Fruit fly (Drosophila melanogaster) whole organism, embryonic: ENCODE results near the gene CG9171.

ENCODE experiments used
- Atf-2 ChIP-seq: fragments of 200-800 bp; sonication (Bioruptor generic); optimal IDR thresholded peaks from 2 replicates; lab custom pipeline; 2016; ENCODE audit warnings: missing biosample characterization, missing genetic modification characterization
- Blimp-1 ChIP-seq: fragments of 200-800 bp; sonication (Bioruptor generic); optimal IDR thresholded peaks from 3 replicates; lab custom pipeline; 2018; ENCODE audit warnings: missing biosample characterization, missing genetic modification characterization, mild to moderate bottlenecking, moderate library complexity, missing genetic modification reagents
- CG10209 ChIP-seq: fragments of 200-800 bp; sonication (Bioruptor generic); optimal IDR thresholded peaks from 3 replicates; lab custom pipeline; 2017; ENCODE audit warnings: missing biosample characterization, mild to moderate bottlenecking, missing genetic modification characterization, missing genetic modification reagents
- CG11504 ChIP-seq: fragments of 200-800 bp; sonication (Bioruptor generic); optimal IDR thresholded peaks from 3 replicates; lab custom pipeline; 2019; ENCODE audit warnings: missing biosample characterization, mild to moderate bottlenecking, missing genetic modification characterization, moderate library complexity
- CG11696 ChIP-seq: fragments of 200-800 bp; sonication (Bioruptor generic); IDR thresholded peaks from 2 replicates; pipeline ENCODE4 v1.3.6; 2022; ENCODE audit warnings: missing biosample characterization, missing genetic modification characterization
- CG13775 ChIP-seq: fragments of 200-800 bp; sonication (Bioruptor generic); optimal IDR thresholded peaks from 3 replicates; lab custom pipeline; 2017; ENCODE audit warnings: missing biosample characterization, mild to moderate bottlenecking, missing genetic modification characterization
- CG13894 ChIP-seq: fragments of 200-800 bp; sonication (Bioruptor generic); optimal IDR thresholded peaks from 3 replicates; lab custom pipeline; 2018; ENCODE audit warnings: missing biosample characterization, mild to moderate bottlenecking, missing genetic modification characterization, moderate library complexity
- CG14965 ChIP-seq: fragments of 200-800 bp; sonication (Bioruptor generic); optimal IDR thresholded peaks from 2 replicates; lab custom pipeline; 2016; ENCODE audit warnings: missing biosample characterization, missing genetic modification characterization, borderline replicate concordance
- CG16815 ChIP-seq: fragments of 200-800 bp; sonication (Bioruptor generic); optimal IDR thresholded peaks from 3 replicates; lab custom pipeline; 2017; ENCODE audit warnings: missing biosample characterization, mild to moderate bottlenecking, missing genetic modification characterization
- CG1832 ChIP-seq: fragments of 200-800 bp; sonication (Bioruptor generic); optimal IDR thresholded peaks from 2 replicates; lab custom pipeline; 2017; ENCODE audit warnings: missing biosample characterization, mild to moderate bottlenecking, missing genetic modification characterization, inconsistent platforms
- CG18764 ChIP-seq: fragments of 200-800 bp; sonication (Bioruptor generic); optimal IDR thresholded peaks from 3 replicates; lab custom pipeline; 2016; ENCODE audit warnings: missing biosample characterization, missing genetic modification characterization
- CG2202 ChIP-seq: fragments of 200-800 bp; sonication (Bioruptor generic); optimal IDR thresholded peaks from 2 replicates; lab custom pipeline; 2018; ENCODE audit warnings: missing biosample characterization, mild to moderate bottlenecking, missing genetic modification characterization
- CG2889 ChIP-seq: fragments of 200-800 bp; sonication (Bioruptor generic); IDR thresholded peaks from 3 replicates; pipeline ENCODE4 v1.3.6; 2022; ENCODE audit warnings: missing biosample characterization, missing genetic modification characterization
- CG30431 ChIP-seq: fragments of 200-800 bp; sonication (Bioruptor generic); optimal IDR thresholded peaks from 2 replicates; lab custom pipeline; 2017; ENCODE audit warnings: missing biosample characterization, missing genetic modification characterization
- CG31388 ChIP-seq: fragments of 200-800 bp; sonication (Bioruptor generic); optimal IDR thresholded peaks from 2 replicates; lab custom pipeline; 2016; ENCODE audit warnings: missing biosample characterization, missing genetic modification characterization
- CG33557 ChIP-seq: fragments of 200-800 bp; sonication (Bioruptor generic); optimal IDR thresholded peaks from 2 replicates; lab custom pipeline; 2019; ENCODE audit warnings: missing biosample characterization, mild to moderate bottlenecking, missing genetic modification characterization, moderate library complexity
- CG4360 ChIP-seq: fragments of 200-800 bp; sonication (Bioruptor generic); IDR thresholded peaks from 2 replicates; pipeline ENCODE4 v1.3.6; 2022; ENCODE audit warnings: missing biosample characterization, missing genetic modification characterization
- CG4617 ChIP-seq: fragments of 200-800 bp; sonication (Bioruptor generic); optimal IDR thresholded peaks from 3 replicates; lab custom pipeline; 2016; ENCODE audit warnings: missing biosample characterization, missing genetic modification characterization, borderline replicate concordance
- CG6254 ChIP-seq: fragments of 200-800 bp; sonication (Bioruptor generic); optimal IDR thresholded peaks from 3 replicates; lab custom pipeline; 2017; ENCODE audit warnings: mild to moderate bottlenecking, missing biosample characterization, missing genetic modification reagents, missing genetic modification characterization
- CG7928 ChIP-seq: fragments of 200-800 bp; sonication (Bioruptor generic); optimal IDR thresholded peaks from 2 replicates; lab custom pipeline; 2017; ENCODE audit warnings: missing biosample characterization, mild to moderate bottlenecking, missing genetic modification characterization
- CG8478 ChIP-seq: fragments of >200 bp; optimal IDR thresholded peaks from 2 replicates; lab custom pipeline; 2018
- Ets65A ChIP-seq: fragments of 200-800 bp; sonication (Bioruptor generic); peaks from one replicate; lab custom pipeline; 2016; ENCODE audit warnings: missing biosample characterization, missing genetic modification characterization
- Fer3 ChIP-seq: fragments of 200-800 bp; sonication (Bioruptor generic); optimal IDR thresholded peaks from 2 replicates; lab custom pipeline; 2018; ENCODE audit warnings: missing biosample characterization, mild to moderate bottlenecking, missing genetic modification characterization, moderate library complexity
- Hr51 ChIP-seq, 2 experiments: fragments of 200-800 bp; sonication (Bioruptor generic); optimal IDR thresholded peaks; 2 replicates in 1 of 2; 3 replicates in 1 of 2; lab custom pipeline; 2016 to 2018; ENCODE audit warnings: missing biosample characterization in 2 of 2, missing genetic modification characterization in 2 of 2, mild to moderate bottlenecking in 1 of 2, moderate library complexity in 1 of 2
- MESR4 ChIP-seq: fragments of 200-800 bp; sonication (Bioruptor generic); optimal IDR thresholded peaks from 2 replicates; lab custom pipeline; 2018; ENCODE audit warnings: missing biosample characterization, mild to moderate bottlenecking, missing genetic modification characterization, moderate library complexity
- Rx ChIP-seq: fragments of 200-800 bp; sonication (Bioruptor generic); IDR thresholded peaks from 2 replicates; pipeline ENCODE4 v1.3.6; 2022; ENCODE audit warnings: missing biosample characterization, missing genetic modification characterization
- Sry-δ ChIP-seq: fragments of 200-800 bp; sonication (Bioruptor generic); optimal IDR thresholded peaks from 2 replicates; lab custom pipeline; 2016; ENCODE audit warnings: missing biosample characterization, missing genetic modification characterization
- Usf ChIP-seq: fragments of 200-800 bp; sonication (Bioruptor generic); optimal IDR thresholded peaks from 2 replicates; lab custom pipeline; 2017; ENCODE audit warnings: missing genotype, missing biosample characterization, missing genetic modification characterization
- abd-A ChIP-seq: fragments of 200-800 bp; sonication (Bioruptor generic); optimal IDR thresholded peaks from 3 replicates; lab custom pipeline; 2019; ENCODE audit warnings: missing biosample characterization, mild to moderate bottlenecking, missing genetic modification characterization, moderate library complexity
- aop ChIP-seq: fragments of 200-800 bp; sonication (Bioruptor generic); IDR thresholded peaks from 2 replicates; pipeline ENCODE4 v1.3.6; 2022; ENCODE audit warnings: missing biosample characterization, missing genetic modification characterization
- cas ChIP-seq: fragments of 200-800 bp; sonication (Bioruptor generic); IDR thresholded peaks from 2 replicates; pipeline ENCODE4 v1.3.6; 2022; ENCODE audit warnings: missing biosample characterization, missing genetic modification characterization
- chinmo ChIP-seq: fragments of 200-800 bp; sonication (Bioruptor generic); IDR thresholded peaks from 4 replicates; pipeline ENCODE4 v1.3.6; 2022; ENCODE audit warnings: missing biosample characterization, missing genetic modification characterization; ENCODE audit not compliant: partially characterized antibody
- chn ChIP-seq: fragments of 200-800 bp; sonication (Bioruptor generic); optimal IDR thresholded peaks from 2 replicates; lab custom pipeline; 2016; ENCODE audit warnings: missing biosample characterization, missing genetic modification characterization
- croc ChIP-seq: fragments of 200-800 bp; sonication (Bioruptor generic); conservative IDR thresholded peaks from 3 replicates; pipeline ENCODE4 v1.3.6; 2022; ENCODE audit warnings: missing biosample characterization, missing genetic modification characterization
- dati ChIP-seq: fragments of 200-800 bp; sonication (Bioruptor generic); IDR thresholded peaks from 2 replicates; pipeline ENCODE4 v1.3.6; 2022; ENCODE audit warnings: missing biosample characterization, missing genetic modification characterization
- disco-r ChIP-seq: fragments of 200-800 bp; sonication (Bioruptor generic); optimal IDR thresholded peaks from 2 replicates; lab custom pipeline; 2016; ENCODE audit warnings: missing biosample characterization, missing genetic modification characterization
- exex ChIP-seq: fragments of 200-800 bp; sonication (Bioruptor generic); optimal IDR thresholded peaks from 4 replicates; lab custom pipeline; 2018; ENCODE audit warnings: missing biosample characterization, mild to moderate bottlenecking, missing genetic modification characterization, moderate library complexity
- ind ChIP-seq: fragments of 200-800 bp; sonication (Bioruptor generic); optimal IDR thresholded peaks from 3 replicates; lab custom pipeline; 2016; ENCODE audit warnings: missing biosample characterization, missing genetic modification characterization
- jigr1 ChIP-seq: fragments of 200-800 bp; sonication (Bioruptor generic); IDR thresholded peaks from 3 replicates; pipeline ENCODE4 v1.3.6; 2022; ENCODE audit warnings: missing biosample characterization, missing genetic modification characterization
- kah ChIP-seq: fragments of 200-800 bp; sonication (Bioruptor generic); optimal IDR thresholded peaks from 2 replicates; lab custom pipeline; 2018; ENCODE audit warnings: missing biosample characterization, mild to moderate bottlenecking, missing genetic modification characterization
- lola ChIP-seq, 3 experiments: fragments of >200 bp in 2 of 3; fragments of 200-800 bp in 1 of 3; sonication (Bioruptor generic) in 1 of 3; optimal IDR thresholded peaks; 2 replicates each; lab custom pipeline; 2017 to 2019; ENCODE audit warnings: missing biosample characterization in 3 of 3, missing genetic modification characterization in 3 of 3, mild to moderate bottlenecking in 1 of 3, moderate library complexity in 1 of 3
- lov ChIP-seq, 2 experiments: fragments of 200-800 bp in 1 of 2; fragments of >200 bp in 1 of 2; sonication (Bioruptor generic) in 1 of 2; IDR thresholded peaks in 1 of 2; optimal IDR thresholded peaks in 1 of 2; 2 replicates in 1 of 2; 3 replicates in 1 of 2; pipeline versions ENCODE4 v1.3.6 to Lab custom; 2017 to 2022; ENCODE audit warnings: missing biosample characterization in 1 of 2, missing genetic modification characterization in 1 of 2
- maf-S ChIP-seq: fragments of 200-800 bp; sonication (Bioruptor generic); optimal IDR thresholded peaks from 2 replicates; lab custom pipeline; 2016; ENCODE audit warnings: missing biosample characterization, missing genetic modification characterization
- p53 ChIP-seq: fragments of 200-800 bp; sonication (Bioruptor generic); optimal IDR thresholded peaks from 2 replicates; lab custom pipeline; 2016; ENCODE audit warnings: missing biosample characterization, missing genetic modification characterization
- pnt ChIP-seq: fragments of 200-800 bp; sonication (Bioruptor generic); optimal IDR thresholded peaks from 3 replicates; lab custom pipeline; 2016; ENCODE audit warnings: missing biosample characterization, missing genetic modification characterization
- sens ChIP-seq: fragments of 200-800 bp; sonication (Bioruptor generic); peaks from one replicate; lab custom pipeline; 2016; ENCODE audit warnings: missing biosample characterization, missing genetic modification characterization
- tgo ChIP-seq: fragments of 200-800 bp; sonication (Bioruptor generic); IDR thresholded peaks from 3 replicates; pipeline ENCODE4 v1.3.6; 2022; ENCODE audit warnings: missing biosample characterization, missing genetic modification characterization
- vvl ChIP-seq: fragments of 200-800 bp; sonication (Bioruptor generic); IDR thresholded peaks from 2 replicates; pipeline ENCODE4 v1.3.6; 2022; ENCODE audit warnings: missing biosample characterization, missing genetic modification characterization

The CG9171 gene

dm6 chr2L:5771179-5771578 lies 28.9 kb downstream of the CG9171 start (continued):
- TF ChIP-seq tgo (GFP tag; lab: Robert Waterston, UW) (peak; percentile 52), lov (optimal IDR thresholded peaks at IDR 0.05; lab: Kevin White, UChicago) (no peak), lov (GFP tag; IDR thresholded peaks at IDR 0.05; lab: Robert Waterston, UW) (no peak), cas (GFP tag; lab: Robert Waterston, UW) (no peak), CG2889 (GFP tag; lab: Robert Waterston, UW) (no peak), CG4617 (no peak), CG1832 (GFP tag; lab: Kevin White, UChicago) (no peak), CG8478 (lab: Kevin White, UChicago) (no peak), croc (GFP tag; lab: Robert Waterston, UW) (no peak), Fer3 (tag; lab: Kevin White, UChicago) (no peak), chn (no peak), CG11696 (GFP tag; lab: Robert Waterston, UW) (no peak), Atf-2 (GFP tag; lab: Kevin White, UChicago) (no peak), CG10209 (GFP tag; lab: Kevin White, UChicago) (no peak), CG4360 (GFP tag; lab: Robert Waterston, UW) (no peak), Hr51 (GFP tag; optimal IDR thresholded peaks at IDR 0.05; lab: Kevin White, UChicago) (no peak), Ets65A (GFP tag; lab: Kevin White, UChicago) (peak; percentile 97), CG11504 (tag; lab: Kevin White, UChicago) (no peak), CG16815 (GFP tag; lab: Kevin White, UChicago) (no peak), maf-S (GFP tag; lab: Kevin White, UChicago) (no peak), lola (GFP tag; optimal IDR thresholded peaks at IDR 0.05; lab: Kevin White, UChicago) (no peak), kah (no peak), CG33557 (GFP tag; lab: Kevin White, UChicago) (no peak), exex (tag; lab: Kevin White, UChicago) (no peak), ind (peak; percentile 51), pnt (GFP tag; lab: Kevin White, UChicago) (peak; percentile 16), MESR4 (GFP tag; lab: Kevin White, UChicago) (no peak), Sry-δ (GFP tag; lab: Kevin White, UChicago) (no peak), CG13894 (tag; lab: Kevin White, UChicago) (peak; percentile 24), CG13775 (GFP tag; lab: Kevin White, UChicago) (no peak), CG14965 (no peak), disco-r (GFP tag; lab: Kevin White, UChicago) (no peak), CG7928 (GFP tag; lab: Kevin White, UChicago) (no peak), jigr1 (GFP tag; lab: Robert Waterston, UW) (no peak), CG18764 (GFP tag; lab: Kevin White, UChicago) (peak; percentile 41), sens (peak; percentile 26), aop (no peak), dati (GFP tag; lab: Robert Waterston, UW) (no peak), Rx (GFP tag; lab: Robert Waterston, UW) (peak; percentile 18; the same call in 1 of the 2 replicates), CG30431 (no peak), CG2202 (tag; lab: Kevin White, UChicago) (no peak)

- TF ChIP-seq CG6254 (GFP tag; lab: Kevin White, UChicago) (no peak), p53 (GFP tag; lab: Kevin White, UChicago) (no peak), CG13894 (tag; lab: Kevin White, UChicago) (peak; percentile 83), vvl (GFP tag; lab: Robert Waterston, UW) (peak; percentile 48; the same call in 1 of the 2 replicates), chinmo (GFP tag; lab: Robert Waterston, UW) (peak; percentile 82; the same call in 2 of the 4 replicates), CG31388 (no peak), abd-A (tag; lab: Kevin White, UChicago) (peak; percentile 79), Blimp-1 (GFP tag; lab: Kevin White, UChicago) (peak; percentile 64), Usf (GFP tag; lab: Kevin White, UChicago) (no peak)
Observed at dm6 chr2L:5766498-5767008, 33.5 kb downstream of the CG9171 start.
